Fruit fly (Drosophila melanogaster): ENCODE data around the gene CG12237.

Gene CG12237

dm6 chrX:19668405-19668804 lies 25.7 kb upstream of the CG12237 start (continued):
- peak; percentile 87 for TF ChIP-seq Taf1 (GFP tag; IDR thresholded peaks at IDR 0.05)
- peak; percentile 90 for TF ChIP-seq slp2 (GFP tag; optimal IDR thresholded peaks at IDR 0.05)
- peak; percentile 94 for TF ChIP-seq dm (GFP tag; optimal IDR thresholded peaks at IDR 0.05)
- peak; percentile 94 for TF ChIP-seq CG2202 (tag; optimal IDR thresholded peaks at IDR 0.05)
- TF ChIP-seq Lim3 (GFP tag; IDR thresholded peaks at IDR 0.05): peak; percentile 83
- peak; percentile 91 for TF ChIP-seq phol (tag; optimal IDR thresholded peaks at IDR 0.05)
- no peak for TF ChIP-seq cad (GFP tag; optimal IDR thresholded peaks at IDR 0.05)
- TF ChIP-seq inv (GFP tag; IDR thresholded peaks at IDR 0.05; ENCODE audit: partially characterized antibody): no peak
- peak; percentile 96 for TF ChIP-seq onecut (GFP tag; IDR thresholded peaks at IDR 0.05)
- TF ChIP-seq odd (GFP tag; optimal IDR thresholded peaks at IDR 0.05): peak; percentile 91
- peak; percentile 97 for TF ChIP-seq maf-S (GFP tag; optimal IDR thresholded peaks at IDR 0.05)
- peak; percentile 100 for TF ChIP-seq sens (GFP tag)
- TF ChIP-seq CG1603 (tag; optimal IDR thresholded peaks at IDR 0.05): peak; percentile 97
- TF ChIP-seq tgo (GFP tag; IDR thresholded peaks at IDR 0.05): peak; percentile 92
- TF ChIP-seq sima (GFP tag; optimal IDR thresholded peaks at IDR 0.05): peak; percentile 75
- TF ChIP-seq CG42726 (GFP tag; IDR thresholded peaks at IDR 0.05; ENCODE audit: partially characterized antibody): no peak
- peak; percentile 96 for TF ChIP-seq tio (GFP tag; optimal IDR thresholded peaks at IDR 0.05)
- peak; percentile 84 for TF ChIP-seq run (tag; optimal IDR thresholded peaks at IDR 0.05)
- TF ChIP-seq CG16813 (GFP tag; IDR thresholded peaks at IDR 0.05; ENCODE audit: partially characterized antibody): no peak
- TF ChIP-seq az2 (GFP tag; optimal IDR thresholded peaks at IDR 0.05): peak; percentile 98
- peak; percentile 97 for TF ChIP-seq Dad (GFP tag; optimal IDR thresholded peaks at IDR 0.05)
- peak; percentile 75 for TF ChIP-seq GATAe (GFP tag; conservative IDR thresholded peaks at IDR 0.05)
- TF ChIP-seq Bteb2 (GFP tag; optimal IDR thresholded peaks at IDR 0.05): peak; percentile 95
- TF ChIP-seq CG6689 (GFP tag; IDR thresholded peaks at IDR 0.05): peak; percentile 94
- peak; percentile 94 for TF ChIP-seq CG8924 (tag; optimal IDR thresholded peaks at IDR 0.05)
- TF ChIP-seq dmrt11E (tag; optimal IDR thresholded peaks at IDR 0.05): peak; percentile 98
- TF ChIP-seq sug (tag; optimal IDR thresholded peaks at IDR 0.05): peak; percentile 94
- peak; percentile 89 for TF ChIP-seq aop (GFP tag; IDR thresholded peaks at IDR 0.05)
- TF ChIP-seq CG9437 (GFP tag; optimal IDR thresholded peaks at IDR 0.05): peak; percentile 86
- TF ChIP-seq fd96Cb (tag; optimal IDR thresholded peaks at IDR 0.05): peak; percentile 93
- TF ChIP-seq pum (GFP tag; optimal IDR thresholded peaks at IDR 0.05): peak; percentile 98
- TF ChIP-seq tap (tag; optimal IDR thresholded peaks at IDR 0.05): peak; percentile 86
- TF ChIP-seq NC2β (GFP tag; optimal IDR thresholded peaks at IDR 0.05): peak; percentile 97
- TF ChIP-seq bigmax (GFP tag; optimal IDR thresholded peaks at IDR 0.05): peak; percentile 36
- peak; percentile 94 for TF ChIP-seq CG17829 (tag; optimal IDR thresholded peaks at IDR 0.05)
- TF ChIP-seq otp (GFP tag; IDR thresholded peaks at IDR 0.05): peak; percentile 96
- TF ChIP-seq CG17328 (GFP tag; IDR thresholded peaks at IDR 0.05): peak; percentile 98
- peak; percentile 54 for TF ChIP-seq MESR4 (GFP tag; optimal IDR thresholded peaks at IDR 0.05)
- TF ChIP-seq ERR (GFP tag; optimal IDR thresholded peaks at IDR 0.05): peak; percentile 98
- peak; percentile 93 for TF ChIP-seq CG17359 (tag; optimal IDR thresholded peaks at IDR 0.05)
- peak; percentile 94 for TF ChIP-seq Spps (tag; optimal IDR thresholded peaks at IDR 0.05)
- TF ChIP-seq Optix (GFP tag; IDR thresholded peaks at IDR 0.05): peak; percentile 97
- TF ChIP-seq CG10565 (GFP tag; optimal IDR thresholded peaks at IDR 0.05): peak; percentile 90
- TF ChIP-seq D19A (tag; optimal IDR thresholded peaks at IDR 0.05): peak; percentile 84
- TF ChIP-seq Ravus (GFP tag; IDR thresholded peaks at IDR 0.05): peak; percentile 77
- TF ChIP-seq Xbp1 (GFP tag; optimal IDR thresholded peaks at IDR 0.05): peak; percentile 98
- TF ChIP-seq CG11560 (tag; IDR thresholded peaks at IDR 0.05): peak; percentile 85
- peak; percentile 97 for TF ChIP-seq tin (GFP tag; optimal IDR thresholded peaks at IDR 0.05)
- peak; percentile 90 for TF ChIP-seq caup (GFP tag; optimal IDR thresholded peaks at IDR 0.05; ENCODE audit: severe bottlenecking)
- TF ChIP-seq trem (tag; optimal IDR thresholded peaks at IDR 0.05): peak; percentile 80
- peak; percentile 88 for TF ChIP-seq stc (GFP tag; IDR thresholded peaks at IDR 0.05)
- peak; percentile 89 for TF ChIP-seq ac (GFP tag; optimal IDR thresholded peaks at IDR 0.05)

Measured in whole organism, embryonic.